Fruit fly (Drosophila melanogaster): ENCODE results near the gene CG1943.

- TF ChIP-seq CTCF (optimal IDR thresholded peaks at IDR 0.05) (no peak), CG8478 (optimal IDR thresholded peaks at IDR 0.05) (no peak)
Observed at dm6 chr3R:7105503-7106164, 31.0 kb downstream of the CG1943 start.

Data from S2 (cell line).